Worm (Caenorhabditis elegans): ENCODE measurements around the gene mdt-19.

ce11 chrIII:2651519-2651918 is 53.7 kb downstream of the mdt-19 start:
- TF ChIP-seq ref-2 (tag; optimal IDR thresholded peaks at IDR 0.05), result no peak
- TF ChIP-seq ceh-9 (tag; optimal IDR thresholded peaks at IDR 0.05), result no peak
- TF ChIP-seq hlh-30 (tag; optimal IDR thresholded peaks at IDR 0.05; ENCODE audit: insufficient read depth), result no peak
- TF ChIP-seq elt-2 (tag; optimal IDR thresholded peaks at IDR 0.05), result no peak
- no peak for TF ChIP-seq nhr-11 (tag; optimal IDR thresholded peaks at IDR 0.05)
- no peak for TF ChIP-seq ceh-14 (tag; optimal IDR thresholded peaks at IDR 0.05)
- TF ChIP-seq ceh-30 (tag; optimal IDR thresholded peaks at IDR 0.05), result no peak
- TF ChIP-seq sox-4 (tag; optimal IDR thresholded peaks at IDR 0.05), result no peak
- no peak for TF ChIP-seq ama-1 (optimal IDR thresholded peaks at IDR 0.05)
- no peak for TF ChIP-seq ztf-16 (tag; optimal IDR thresholded peaks at IDR 0.05)
- TF ChIP-seq unc-3 (GFP tag; conservative IDR thresholded peaks at IDR 0.05), result no peak
- no peak for TF ChIP-seq unc-3 (tag; optimal IDR thresholded peaks at IDR 0.05)
- no peak for TF ChIP-seq zip-5 (tag; optimal IDR thresholded peaks at IDR 0.05)
- no peak for TF ChIP-seq che-1 (tag; optimal IDR thresholded peaks at IDR 0.05)
- no peak for TF ChIP-seq eyg-1 (tag; optimal IDR thresholded peaks at IDR 0.05)

Data from whole organism, late embryonic.